Worm (Caenorhabditis elegans) whole organism, young adult: Measurements from ENCODE around the gene lir-2.

Source experiments
- egrh-3 ChIP-seq: fragments of 200-800 bp; sonication (Bioruptor generic); IDR thresholded peaks from 2 replicates; pipeline ENCODE4 v1.3.6; 2022; ENCODE audit warnings: missing genetic modification reagents, missing genetic modification characterization, missing compliant biosample characterization
- ztf-25 ChIP-seq: fragments of 200-800 bp; sonication (Bioruptor generic); IDR thresholded peaks from 2 replicates; pipeline ENCODE4 v1.3.6; 2022; ENCODE audit warnings: missing genetic modification reagents, missing genetic modification characterization, missing compliant biosample characterization

ce11 chrII:7718491-7718890, 51.4 kb downstream of the lir-2 start, which contains the start of gene cpna-5:
- TF ChIP-seq ztf-25 (GFP tag; lab: Robert Waterston, UW) (no peak), egrh-3 (GFP tag; lab: Robert Waterston, UW) (no peak)
